Worm (Caenorhabditis elegans) whole organism, late embryonic: Measurements from ENCODE around the gene F38A6.5.

Experiments
- C38D4.7 ChIP-seq: fragments of 200-800 bp; sonication (Bioruptor generic); optimal IDR thresholded peaks from 2 replicates; lab custom pipeline; 2018; ENCODE audit warnings: mild to moderate bottlenecking, missing genetic modification characterization, moderate library complexity, missing compliant biosample characterization
- ahr-1 ChIP-seq: sonication (generic microtip); optimal IDR thresholded peaks from 2 replicates; lab custom pipeline; 2016; ENCODE audit warnings: missing genetic modification characterization, missing compliant biosample characterization
- ama-1 ChIP-seq: fragments of 150-350 bp; optimal IDR thresholded peaks from 2 replicates; lab custom pipeline; 2014
- ceh-30 ChIP-seq: fragments of 150-350 bp; optimal IDR thresholded peaks from 2 replicates; lab custom pipeline; 2014; ENCODE audit warnings: missing biosample characterization, missing genetic modification characterization
- elt-4 ChIP-seq: sonication (generic microtip); optimal IDR thresholded peaks from 2 replicates; lab custom pipeline; 2016; ENCODE audit warnings: missing genetic modification characterization, missing compliant biosample characterization
- fkh-10 ChIP-seq: fragments of 150-350 bp; optimal IDR thresholded peaks from 2 replicates; lab custom pipeline; 2014; ENCODE audit warnings: missing biosample characterization, missing genetic modification reagents, missing genetic modification characterization
- nfya-1 ChIP-seq: sonication (generic microtip); optimal IDR thresholded peaks from 2 replicates; lab custom pipeline; 2017; ENCODE audit warnings: missing genetic modification characterization, mild to moderate bottlenecking, missing compliant biosample characterization, antibody characterized with exemption, moderate library complexity
- nhr-11 ChIP-seq: fragments of 150-350 bp; optimal IDR thresholded peaks from 2 replicates; lab custom pipeline; 2014; ENCODE audit warnings: missing biosample characterization, missing genetic modification characterization
- pqm-1 ChIP-seq: sonication (generic microtip); optimal IDR thresholded peaks from 2 replicates; lab custom pipeline; 2016; ENCODE audit warnings: missing genetic modification characterization, missing compliant biosample characterization
- sdc-2 ChIP-seq: sonication (generic microtip); optimal IDR thresholded peaks from 2 replicates; lab custom pipeline; 2016; ENCODE audit warnings: missing genotype, missing genetic modification characterization, missing compliant biosample characterization
- tbx-2 ChIP-seq: sonication (generic microtip); optimal IDR thresholded peaks from 2 replicates; lab custom pipeline; 2016; ENCODE audit warnings: missing genetic modification characterization, missing compliant biosample characterization
- unc-86 ChIP-seq: sonication (generic microtip); optimal IDR thresholded peaks from 2 replicates; lab custom pipeline; 2016; ENCODE audit warnings: missing genetic modification characterization, missing compliant biosample characterization

- TF ChIP-seq C38D4.7 (GFP tag; lab: Kevin White, UChicago) (no peak), pqm-1 (no peak), nhr-11 (no peak), elt-4 (no peak), fkh-10 (GFP tag; lab: Kevin White, UChicago) (no peak), ahr-1 (tag; lab: Kevin White, UChicago) (no peak), ceh-30 (tag; lab: Kevin White, UChicago) (no peak), nfya-1 (no peak), unc-86 (tag; lab: Kevin White, UChicago) (no peak), tbx-2 (tag; lab: Kevin White, UChicago) (peak; percentile 9), ama-1 (lab: Kevin White, UChicago) (no peak), sdc-2 (tag; lab: Kevin White, UChicago) (no peak)
Observed at ce11 chrV:20752609-20753102, 20.9 kb downstream of the F38A6.5 start, which contains the start of gene pha-4.
